Fruit fly (Drosophila melanogaster) whole organism, embryonic: ENCODE data around the gene Swip-1.

ENCODE experiments used
- BEAF-32 ChIP-seq: fragments of 200-800 bp; sonication (Bioruptor generic); optimal IDR thresholded peaks from 3 replicates; lab custom pipeline; 2017; ENCODE audit warnings: missing biosample characterization, missing genetic modification characterization, mild to moderate bottlenecking, moderate library complexity, missing genetic modification reagents
- CG10147 ChIP-seq: fragments of 200-800 bp; sonication (Bioruptor generic); optimal IDR thresholded peaks from 2 replicates; lab custom pipeline; 2019; ENCODE audit warnings: missing biosample characterization, mild to moderate bottlenecking, missing genetic modification characterization, moderate library complexity
- CG10959 ChIP-seq: fragments of 200-800 bp; sonication (Bioruptor generic); IDR thresholded peaks from 2 replicates; pipeline ENCODE4 v1.3.6; 2022; ENCODE audit warnings: missing biosample characterization, missing genetic modification characterization
- CG12104 ChIP-seq: fragments of 200-800 bp; sonication (Bioruptor generic); optimal IDR thresholded peaks from 3 replicates; lab custom pipeline; 2016; ENCODE audit warnings: missing biosample characterization, missing genetic modification characterization
- CG12155 ChIP-seq: fragments of 200-800 bp; sonication (Bioruptor generic); optimal IDR thresholded peaks from 3 replicates; lab custom pipeline; 2016; ENCODE audit warnings: missing biosample characterization, missing genetic modification characterization
- CG1233 ChIP-seq: fragments of 200-800 bp; sonication (Bioruptor generic); optimal IDR thresholded peaks from 4 replicates; lab custom pipeline; 2018; ENCODE audit warnings: missing biosample characterization, mild to moderate bottlenecking, missing genetic modification characterization
- CG13424 ChIP-seq: fragments of 200-800 bp; sonication (Bioruptor generic); optimal IDR thresholded peaks from 2 replicates; lab custom pipeline; 2019; ENCODE audit warnings: missing biosample characterization, mild to moderate bottlenecking, missing genetic modification characterization, moderate library complexity
- CG15696 ChIP-seq: fragments of 200-800 bp; sonication (Bioruptor generic); optimal IDR thresholded peaks from 2 replicates; lab custom pipeline; 2019; ENCODE audit warnings: missing biosample characterization, mild to moderate bottlenecking, missing genetic modification characterization, moderate library complexity
- CG16815 ChIP-seq: fragments of 200-800 bp; sonication (Bioruptor generic); optimal IDR thresholded peaks from 3 replicates; lab custom pipeline; 2017; ENCODE audit warnings: missing biosample characterization, mild to moderate bottlenecking, missing genetic modification characterization
- CG18599 ChIP-seq: fragments of 200-800 bp; sonication (Bioruptor generic); optimal IDR thresholded peaks from 3 replicates; lab custom pipeline; 2017; ENCODE audit warnings: missing biosample characterization, missing genetic modification characterization, mild to moderate bottlenecking, moderate library complexity, missing genetic modification reagents
- CG30020 ChIP-seq: fragments of 200-800 bp; optimal IDR thresholded peaks from 2 replicates; lab custom pipeline; 2019; ENCODE audit warnings: missing biosample characterization, mild to moderate bottlenecking, missing genetic modification characterization, moderate library complexity
- CG33557 ChIP-seq: fragments of 200-800 bp; sonication (Bioruptor generic); optimal IDR thresholded peaks from 2 replicates; lab custom pipeline; 2019; ENCODE audit warnings: missing biosample characterization, mild to moderate bottlenecking, missing genetic modification characterization, moderate library complexity
- CG3847 ChIP-seq: fragments of 200-800 bp; sonication (Bioruptor generic); IDR thresholded peaks from 2 replicates; pipeline ENCODE4 v1.3.6; 2022; ENCODE audit warnings: missing biosample characterization, missing genetic modification characterization
- CG4730 ChIP-seq: fragments of 200-800 bp; sonication (Bioruptor generic); IDR thresholded peaks from 2 replicates; pipeline ENCODE4 v1.3.6; 2022; ENCODE audit warnings: missing biosample characterization, missing genetic modification characterization
- CG7745 ChIP-seq: fragments of 200-800 bp; sonication (Bioruptor generic); optimal IDR thresholded peaks from 2 replicates; lab custom pipeline; 2018; ENCODE audit warnings: missing biosample characterization, mild to moderate bottlenecking, missing genetic modification characterization, moderate library complexity
- CG9215 ChIP-seq: fragments of 200-800 bp; sonication (Bioruptor generic); IDR thresholded peaks from 2 replicates; pipeline ENCODE4 v1.3.6; 2022; ENCODE audit warnings: missing biosample characterization, missing genetic modification characterization
- CG9609 ChIP-seq: fragments of 200-800 bp; sonication (Bioruptor generic); optimal IDR thresholded peaks from 3 replicates; lab custom pipeline; 2016; ENCODE audit warnings: missing biosample characterization, missing genetic modification characterization
- CG9817 ChIP-seq: fragments of 200-800 bp; sonication (Bioruptor generic); optimal IDR thresholded peaks from 2 replicates; lab custom pipeline; 2018; ENCODE audit warnings: missing biosample characterization, mild to moderate bottlenecking, missing genetic modification characterization, moderate library complexity
- ERR ChIP-seq: fragments of 200-800 bp; sonication (Bioruptor generic); optimal IDR thresholded peaks from 2 replicates; lab custom pipeline; 2016; ENCODE audit warnings: missing biosample characterization, missing genetic modification characterization
- HLHmδ ChIP-seq: fragments of 200-800 bp; sonication (Bioruptor generic); optimal IDR thresholded peaks from 2 replicates; lab custom pipeline; 2018; ENCODE audit warnings: missing biosample characterization, mild to moderate bottlenecking, missing genetic modification characterization, moderate library complexity
- HmgZ ChIP-seq: fragments of 200-800 bp; sonication (Bioruptor generic); optimal IDR thresholded peaks from 2 replicates; lab custom pipeline; 2018; ENCODE audit warnings: missing biosample characterization, mild to moderate bottlenecking, missing genetic modification characterization
- Hr39 ChIP-seq: fragments of >200 bp; optimal IDR thresholded peaks from 2 replicates; lab custom pipeline; 2017
- Meics ChIP-seq: fragments of 200-800 bp; sonication (Bioruptor generic); optimal IDR thresholded peaks from 2 replicates; lab custom pipeline; 2017; ENCODE audit warnings: missing biosample characterization, mild to moderate bottlenecking, missing genetic modification characterization
- Mrtf ChIP-seq: fragments of 200-800 bp; sonication (Bioruptor generic); IDR thresholded peaks from 3 replicates; pipeline ENCODE4 v1.3.6; 2022; ENCODE audit warnings: missing biosample characterization, missing genetic modification characterization
- NC2α ChIP-seq: fragments of 200-800 bp; sonication (Bioruptor generic); optimal IDR thresholded peaks from 2 replicates; lab custom pipeline; 2016; ENCODE audit warnings: missing biosample characterization, missing genetic modification characterization
- Nf-YA ChIP-seq: fragments of 200-800 bp; sonication (Bioruptor generic); IDR thresholded peaks from 2 replicates; pipeline ENCODE4 v1.3.6; 2022; ENCODE audit warnings: missing biosample characterization, missing genetic modification characterization
- Pdp1 ChIP-seq, 2 experiments: fragments of 200-800 bp; sonication (Bioruptor generic); optimal IDR thresholded peaks; 3 replicates each; lab custom pipeline; 2016; ENCODE audit warnings: missing biosample characterization in 2 of 2, missing genetic modification characterization in 2 of 2, mild to moderate bottlenecking in 1 of 2, moderate library complexity in 1 of 2
- Spps ChIP-seq: fragments of 200-800 bp; sonication (Bioruptor generic); optimal IDR thresholded peaks from 2 replicates; lab custom pipeline; 2018; ENCODE audit warnings: missing biosample characterization, mild to moderate bottlenecking, missing genetic modification characterization
- Tbp ChIP-seq: fragments of >200 bp; optimal IDR thresholded peaks from 2 replicates; lab custom pipeline; 2018; ENCODE audit warnings: missing biosample characterization, missing genetic modification characterization
- Vsx1 ChIP-seq: fragments of 200-800 bp; sonication (Bioruptor generic); optimal IDR thresholded peaks from 2 replicates; lab custom pipeline; 2017; ENCODE audit warnings: missing biosample characterization, mild to moderate bottlenecking, missing genetic modification characterization, missing genetic modification reagents
- bab2 ChIP-seq: fragments of 200-800 bp; sonication (Bioruptor generic); optimal IDR thresholded peaks from 2 replicates; lab custom pipeline; 2016; ENCODE audit warnings: missing biosample characterization, missing genetic modification characterization
- chn ChIP-seq: fragments of 200-800 bp; sonication (Bioruptor generic); optimal IDR thresholded peaks from 2 replicates; lab custom pipeline; 2016; ENCODE audit warnings: missing biosample characterization, missing genetic modification characterization
- cwo ChIP-seq: fragments of 200-800 bp; sonication (Bioruptor generic); optimal IDR thresholded peaks from 3 replicates; lab custom pipeline; 2017; ENCODE audit warnings: missing biosample characterization, missing genetic modification characterization, mild to moderate bottlenecking, moderate library complexity, missing genetic modification reagents
- esg ChIP-seq: fragments of 200-800 bp; sonication (Bioruptor generic); conservative IDR thresholded peaks from 2 replicates; pipeline ENCODE4 v1.3.6; 2022; ENCODE audit warnings: missing biosample characterization, missing genetic modification characterization
- fru ChIP-seq: fragments of >200 bp; optimal IDR thresholded peaks from 2 replicates; lab custom pipeline; 2017
- klu ChIP-seq: fragments of 200-800 bp; sonication (Bioruptor generic); IDR thresholded peaks from 2 replicates; pipeline ENCODE4 v1.3.6; 2022; ENCODE audit warnings: missing biosample characterization, missing genetic modification characterization
- knrl ChIP-seq: fragments of 200-800 bp; sonication (Bioruptor generic); IDR thresholded peaks from 3 replicates; pipeline ENCODE4 v1.3.6; 2022; ENCODE audit warnings: missing biosample characterization, missing genetic modification characterization; ENCODE audit not compliant: partially characterized antibody
- lbe ChIP-seq: fragments of 200-800 bp; sonication (Bioruptor generic); optimal IDR thresholded peaks from 2 replicates; lab custom pipeline; 2016; ENCODE audit warnings: missing biosample characterization, mild to moderate bottlenecking, missing genetic modification characterization
- lilli ChIP-seq: fragments of 200-800 bp; sonication (Bioruptor generic); optimal IDR thresholded peaks from 3 replicates; lab custom pipeline; 2016; ENCODE audit warnings: missing biosample characterization, missing genetic modification characterization
- nerfin-1 ChIP-seq: fragments of 200-800 bp; sonication (Bioruptor generic); optimal IDR thresholded peaks from 3 replicates; lab custom pipeline; 2019; ENCODE audit warnings: missing biosample characterization, mild to moderate bottlenecking, missing genetic modification characterization, moderate library complexity
- p53 ChIP-seq: fragments of 200-800 bp; sonication (Bioruptor generic); optimal IDR thresholded peaks from 2 replicates; lab custom pipeline; 2016; ENCODE audit warnings: missing biosample characterization, missing genetic modification characterization
- repo ChIP-seq: fragments of 200-800 bp; sonication (Bioruptor generic); optimal IDR thresholded peaks from 2 replicates; lab custom pipeline; 2016; ENCODE audit warnings: missing biosample characterization, missing genetic modification characterization
- salm ChIP-seq: fragments of 200-800 bp; sonication (Bioruptor generic); optimal IDR thresholded peaks from 2 replicates; lab custom pipeline; 2018; ENCODE audit warnings: missing biosample characterization, mild to moderate bottlenecking, missing genetic modification characterization
- scrt ChIP-seq: fragments of 200-800 bp; sonication (Bioruptor generic); optimal IDR thresholded peaks from 2 replicates; lab custom pipeline; 2018; ENCODE audit warnings: missing biosample characterization, mild to moderate bottlenecking, missing genetic modification characterization, moderate library complexity
- tna ChIP-seq: fragments of 200-800 bp; sonication (Bioruptor generic); IDR thresholded peaks from 2 replicates; pipeline ENCODE4 v1.3.6; 2022; ENCODE audit warnings: missing biosample characterization, missing genetic modification characterization; ENCODE audit not compliant: partially characterized antibody
- trem ChIP-seq: fragments of 200-800 bp; optimal IDR thresholded peaks from 3 replicates; lab custom pipeline; 2019; ENCODE audit warnings: missing biosample characterization, mild to moderate bottlenecking, missing genetic modification characterization, moderate library complexity
- wek ChIP-seq: fragments of 200-800 bp; sonication (Bioruptor generic); optimal IDR thresholded peaks from 3 replicates; lab custom pipeline; 2018; ENCODE audit warnings: missing biosample characterization, mild to moderate bottlenecking, missing genetic modification characterization, moderate library complexity
- z ChIP-seq: fragments of 200-800 bp; sonication (Bioruptor generic); IDR thresholded peaks from 3 replicates; pipeline ENCODE4 v1.3.6; 2022; ENCODE audit warnings: missing biosample characterization, missing genetic modification characterization

Gene Swip-1

DNA sequence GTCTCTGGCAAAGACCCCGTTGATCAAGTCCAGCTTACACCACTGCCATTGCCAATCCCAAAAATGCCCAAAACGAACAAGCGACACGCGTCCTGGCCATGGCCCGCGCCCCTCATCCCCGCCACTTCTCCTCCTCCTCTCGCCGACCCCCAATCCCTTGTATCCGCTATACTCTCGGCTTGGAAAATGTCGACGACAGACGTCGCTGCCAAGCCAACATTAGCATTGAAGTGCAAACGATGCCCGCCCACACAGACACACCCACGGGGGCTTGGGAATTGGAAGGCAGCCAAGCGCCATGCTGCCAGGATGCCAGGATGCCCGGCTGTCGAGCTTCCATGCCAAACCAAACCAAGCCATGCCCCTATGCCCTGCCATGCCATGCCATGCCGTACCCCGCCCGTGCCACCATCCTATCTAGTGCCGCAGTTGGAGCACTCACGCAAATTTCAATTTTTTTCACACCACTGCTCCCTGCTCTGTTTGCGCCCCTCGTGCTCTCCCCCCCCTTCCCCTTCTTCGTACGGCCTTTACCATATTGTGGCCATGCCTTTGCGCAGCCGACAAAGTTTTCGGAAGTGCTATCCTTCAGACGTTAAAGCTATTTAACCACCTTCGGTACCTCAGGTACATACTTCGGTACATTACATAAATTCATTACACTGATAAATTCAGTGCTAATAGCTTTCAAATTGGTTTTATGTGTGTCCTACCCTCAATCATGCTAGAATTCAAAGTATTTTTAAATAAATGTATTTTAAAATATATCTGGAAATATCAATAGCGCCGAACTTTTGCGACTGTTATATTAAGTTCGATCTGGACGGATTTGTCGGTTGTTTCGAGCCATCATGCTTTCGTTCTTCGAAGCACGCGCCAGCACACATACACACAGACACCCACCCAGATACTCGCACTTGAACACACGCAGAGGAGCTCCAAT, 34.5 kb upstream of the Swip-1 start (continued):
- TF ChIP-seq Mrtf (0 out of 3 replicates have a peak, but pooled peaks have one; percentile 26), CG9817 (tag; lab: Kevin White, UChicago) (peak; percentile 75), BEAF-32 (GFP tag; lab: Kevin White, UChicago) (no peak), HmgZ (peak; percentile 68), CG33557 (peak; percentile 37), p53 (GFP tag; lab: Kevin White, UChicago) (no peak), HLHmδ (GFP tag; lab: Kevin White, UChicago) (no peak), esg (peak; percentile 74), CG12155 (GFP tag; lab: Kevin White, UChicago) (peak; percentile 59), CG4730 (0 out of 2 replicates have a peak, but pooled peaks have one; percentile 6), tna (GFP tag; lab: Robert Waterston, UW) (no peak), wek (GFP tag; lab: Kevin White, UChicago) (no peak), ERR (GFP tag; lab: Kevin White, UChicago) (no peak), CG7745 (tag; lab: Kevin White, UChicago) (no peak), lilli (GFP tag; lab: Kevin White, UChicago) (peak; percentile 72), CG13424 (tag; lab: Kevin White, UChicago) (peak; percentile 89), lbe (peak; percentile 65), repo (GFP tag; lab: Kevin White, UChicago) (no peak), CG18599 (peak; percentile 91), scrt (peak; percentile 72), CG3847 (GFP tag; lab: Robert Waterston, UW) (peak; percentile 69), Vsx1 (peak; percentile 62), chn (GFP tag; lab: Kevin White, UChicago) (peak; percentile 49), Tbp (no peak), z (GFP tag; lab: Robert Waterston, UW) (no peak), CG10959 (GFP tag; lab: Robert Waterston, UW) (no peak), salm (tag; lab: Kevin White, UChicago) (peak; percentile 57), bab2 (GFP tag; lab: Kevin White, UChicago) (peak; percentile 39), CG10147 (GFP tag; lab: Kevin White, UChicago) (peak; percentile 86), klu (GFP tag; lab: Robert Waterston, UW) (peak; percentile 66; the same call in 1 of the 2 replicates), CG1233 (GFP tag; lab: Kevin White, UChicago) (peak; percentile 65), cwo (peak; percentile 82), Nf-YA (peak; percentile 38; the same call in 1 of the 2 replicates), trem (tag; lab: Kevin White, UChicago) (peak; percentile 9), CG15696 (tag; lab: Kevin White, UChicago) (peak; percentile 8), knrl (GFP tag; lab: Robert Waterston, UW) (no peak), Meics (GFP tag; lab: Kevin White, UChicago) (peak; percentile 83), Spps (peak; percentile 49), NC2α (GFP tag; lab: Kevin White, UChicago) (no peak), CG9215 (GFP tag; lab: Robert Waterston, UW) (peak; percentile 49; the same call in 1 of the 2 replicates), nerfin-1 (tag; lab: Kevin White, UChicago) (peak; percentile 63), CG12104 (peak; percentile 51), CG30020 (tag; lab: Kevin White, UChicago) (peak; percentile 45), CG16815 (GFP tag; lab: Kevin White, UChicago) (peak; percentile 51), CG9609 (no peak), Hr39 (lab: Kevin White, UChicago) (no peak), fru (lab: Kevin White, UChicago) (no peak), Pdp1 (GFP tag; optimal IDR thresholded peaks at IDR 0.05; lab: Kevin White, UChicago) (peak in 1 of 2 experiments; percentile 41)
